Worm (Caenorhabditis elegans) whole organism, young adult: ENCODE data around the gene K06H7.1.

ENCODE experiments used
- B0261.1 ChIP-seq: sonication (generic microtip); optimal IDR thresholded peaks from 2 replicates; lab custom pipeline; 2016; ENCODE audit warnings: mild to moderate bottlenecking, missing genetic modification characterization, moderate library complexity, missing compliant biosample characterization
- B0336.3 ChIP-seq: fragments of 200-800 bp; sonication (Bioruptor generic); IDR thresholded peaks from 2 replicates; pipeline ENCODE4 v1.3.6; 2022; ENCODE audit warnings: missing genetic modification characterization, missing compliant biosample characterization
- C06A6.2 ChIP-seq: fragments of 200-800 bp; sonication (Bioruptor generic); conservative IDR thresholded peaks from 2 replicates; pipeline ENCODE4 v1.3.6; 2022; ENCODE audit warnings: missing genetic modification characterization, missing compliant biosample characterization
- C17E4.6 ChIP-seq: fragments of 200-800 bp; sonication (Bioruptor generic); IDR thresholded peaks from 2 replicates; pipeline ENCODE4 v1.3.6; 2022; ENCODE audit warnings: missing genetic modification reagents, missing genetic modification characterization, missing compliant biosample characterization
- D2030.7 ChIP-seq: fragments of 200-800 bp; sonication (Bioruptor generic); IDR thresholded peaks from 2 replicates; pipeline ENCODE4 v1.3.6; 2022; ENCODE audit warnings: missing genetic modification reagents, missing genetic modification characterization, missing compliant biosample characterization
- F22D6.2 ChIP-seq: sonication (generic microtip); optimal IDR thresholded peaks from 2 replicates; lab custom pipeline; 2016; ENCODE audit warnings: mild to moderate bottlenecking, missing genetic modification characterization, missing compliant biosample characterization
- F23B12.7 ChIP-seq: sonication (generic microtip); optimal IDR thresholded peaks from 2 replicates; lab custom pipeline; 2017; ENCODE audit warnings: missing genetic modification characterization, mild to moderate bottlenecking, missing compliant biosample characterization, antibody characterized with exemption, moderate library complexity; ENCODE audit not compliant: insufficient read depth
- F55B11.4 ChIP-seq: sonication (generic microtip); optimal IDR thresholded peaks from 2 replicates; lab custom pipeline; 2016; ENCODE audit warnings: missing compliant biosample characterization, missing genetic modification characterization, borderline replicate concordance; ENCODE audit not compliant: insufficient read depth
- F57A8.1 ChIP-seq: fragments of 200-800 bp; sonication (Bioruptor generic); optimal IDR thresholded peaks from 2 replicates; lab custom pipeline; 2018; ENCODE audit warnings: mild to moderate bottlenecking, missing genetic modification characterization, moderate library complexity, missing compliant biosample characterization
- K12H6.12 ChIP-seq: fragments of 200-800 bp; sonication (Bioruptor generic); optimal IDR thresholded peaks from 2 replicates; lab custom pipeline; 2018; ENCODE audit warnings: mild to moderate bottlenecking, missing genetic modification characterization, missing compliant biosample characterization
- Y53F4B.3 ChIP-seq: fragments of 200-800 bp; sonication (Bioruptor generic); IDR thresholded peaks from 2 replicates; pipeline ENCODE4 v1.3.6; 2022; ENCODE audit warnings: missing genetic modification reagents, missing genetic modification characterization, missing compliant biosample characterization
- Y79H2A.3 ChIP-seq: fragments of 200-800 bp; sonication (Bioruptor generic); conservative IDR thresholded peaks from 2 replicates; pipeline ENCODE4 v1.3.6; 2022; ENCODE audit warnings: missing genetic modification reagents, missing genetic modification characterization, missing compliant biosample characterization
- ZK185.1 ChIP-seq: sonication (generic microtip); optimal IDR thresholded peaks from 2 replicates; lab custom pipeline; 2016; ENCODE audit warnings: mild to moderate bottlenecking, missing genetic modification characterization, missing compliant biosample characterization; ENCODE audit not compliant: poor library complexity, severe bottlenecking
- akir-1 ChIP-seq: fragments of 200-800 bp; sonication (Bioruptor generic); optimal IDR thresholded peaks from 2 replicates; lab custom pipeline; 2018; ENCODE audit warnings: mild to moderate bottlenecking, missing genetic modification characterization, moderate library complexity, missing compliant biosample characterization
- aptf-2 ChIP-seq: fragments of 200-800 bp; sonication (Bioruptor generic); conservative IDR thresholded peaks from 2 replicates; pipeline ENCODE4 v1.3.6; 2022; ENCODE audit warnings: missing genetic modification reagents, missing genetic modification characterization, missing compliant biosample characterization
- attf-3 ChIP-seq: fragments of 200-800 bp; sonication (Bioruptor generic); conservative IDR thresholded peaks from 2 replicates; pipeline ENCODE4 v1.3.6; 2022; ENCODE audit warnings: missing genetic modification reagents, missing genetic modification characterization, missing compliant biosample characterization
- bed-2 ChIP-seq: fragments of 200-800 bp; sonication (Bioruptor generic); IDR thresholded peaks from 2 replicates; pipeline ENCODE4 v1.3.6; 2022; ENCODE audit warnings: missing genetic modification reagents, missing genetic modification characterization, missing compliant biosample characterization
- ccch-3 ChIP-seq: fragments of 200-800 bp; sonication (Bioruptor generic); optimal IDR thresholded peaks from 2 replicates; lab custom pipeline; 2018; ENCODE audit warnings: mild to moderate bottlenecking, missing genetic modification characterization, missing compliant biosample characterization
- ceh-100 ChIP-seq: fragments of 200-800 bp; sonication (Bioruptor generic); IDR thresholded peaks from 2 replicates; pipeline ENCODE4 v1.3.6; 2022; ENCODE audit warnings: missing genetic modification reagents, missing genetic modification characterization, missing compliant biosample characterization
- ceh-79 ChIP-seq: sonication (generic microtip); optimal IDR thresholded peaks from 2 replicates; lab custom pipeline; 2017; ENCODE audit warnings: mild to moderate bottlenecking, missing genetic modification characterization, missing compliant biosample characterization
- ceh-91 ChIP-seq: fragments of 200-800 bp; sonication (Bioruptor generic); IDR thresholded peaks from 2 replicates; pipeline ENCODE4 v1.3.6; 2022; ENCODE audit warnings: missing genetic modification reagents, missing genetic modification characterization, missing compliant biosample characterization
- egl-44 ChIP-seq: fragments of 200-800 bp; sonication (Bioruptor generic); IDR thresholded peaks from 2 replicates; pipeline ENCODE4 v1.3.6; 2022; ENCODE audit warnings: missing genetic modification reagents, missing genetic modification characterization, missing compliant biosample characterization
- ekl-4 ChIP-seq: fragments of 200-800 bp; sonication (Bioruptor generic); IDR thresholded peaks from 2 replicates; pipeline ENCODE4 v1.3.6; 2022; ENCODE audit warnings: missing genetic modification reagents, missing genetic modification characterization, missing compliant biosample characterization
- gei-17 ChIP-seq: fragments of 200-800 bp; sonication (Bioruptor generic); optimal IDR thresholded peaks from 2 replicates; lab custom pipeline; 2018; ENCODE audit warnings: mild to moderate bottlenecking, missing genetic modification characterization, missing compliant biosample characterization
- hlh-12 ChIP-seq: sonication (generic microtip); optimal IDR thresholded peaks from 2 replicates; lab custom pipeline; 2016; ENCODE audit warnings: missing genetic modification characterization, missing compliant biosample characterization
- let-607 ChIP-seq, 2 experiments: fragments of 200-800 bp in 1 of 2; sonication (Bioruptor generic) in 1 of 2; sonication (generic microtip) in 1 of 2; optimal IDR thresholded peaks; 2 replicates each; lab custom pipeline; 2016 to 2018; ENCODE audit warnings: mild to moderate bottlenecking in 2 of 2, missing compliant biosample characterization in 2 of 2, missing genetic modification characterization in 2 of 2, moderate library complexity in 2 of 2, missing genotype in 1 of 2
- lin-35 ChIP-seq, 3 experiments: fragments of 150-350 bp in 2 of 3; sonication (generic microtip) in 1 of 3; optimal IDR thresholded peaks; 2 replicates each; lab custom pipeline; 2014 to 2018; ENCODE audit warnings: missing biosample characterization in 3 of 3, missing genetic modification characterization in 3 of 3, missing genetic modification reagents in 3 of 3
- lsl-1 ChIP-seq: fragments of 200-800 bp; sonication (Bioruptor generic); optimal IDR thresholded peaks from 2 replicates; lab custom pipeline; 2018; ENCODE audit warnings: mild to moderate bottlenecking, missing genetic modification characterization, moderate library complexity, missing compliant biosample characterization
- madf-6 ChIP-seq: fragments of 200-800 bp; sonication (Bioruptor generic); IDR thresholded peaks from 2 replicates; pipeline ENCODE4 v1.3.6; 2022; ENCODE audit warnings: missing genetic modification reagents, missing genetic modification characterization, missing compliant biosample characterization
- madf-8 ChIP-seq: fragments of 200-800 bp; sonication (Bioruptor generic); conservative IDR thresholded peaks from 2 replicates; pipeline ENCODE4 v1.3.6; 2022; ENCODE audit warnings: missing genetic modification reagents, missing genetic modification characterization, missing compliant biosample characterization
- nfyb-1 ChIP-seq: fragments of 200-800 bp; sonication (Bioruptor generic); IDR thresholded peaks from 2 replicates; pipeline ENCODE4 v1.3.6; 2022; ENCODE audit warnings: missing genetic modification reagents, missing genetic modification characterization, missing compliant biosample characterization
- nhr-120 ChIP-seq: fragments of 200-800 bp; sonication (Bioruptor generic); IDR thresholded peaks from 2 replicates; pipeline ENCODE4 v1.3.6; 2022; ENCODE audit warnings: missing genetic modification characterization, missing compliant biosample characterization
- nhr-90 ChIP-seq: sonication (generic microtip); optimal IDR thresholded peaks from 2 replicates; lab custom pipeline; 2016; ENCODE audit warnings: missing genotype, mild to moderate bottlenecking, missing genetic modification characterization, missing compliant biosample characterization
- repo-1 ChIP-seq: sonication (generic microtip); optimal IDR thresholded peaks from 2 replicates; lab custom pipeline; 2017; ENCODE audit warnings: mild to moderate bottlenecking, missing genetic modification characterization, missing compliant biosample characterization
- rpc-1 ChIP-seq, 2 experiments: fragments of 150-350 bp in 1 of 2; sonication (generic microtip) in 1 of 2; optimal IDR thresholded peaks; 2 replicates each; lab custom pipeline; 2014 to 2018; ENCODE audit warnings: missing biosample characterization in 1 of 2, missing genetic modification characterization in 1 of 2, missing genetic modification reagents in 1 of 2, missing genotype in 1 of 2
- snpc-3.4 ChIP-seq: sonication (generic microtip); optimal IDR thresholded peaks from 2 replicates; lab custom pipeline; 2017; ENCODE audit warnings: missing genetic modification characterization, mild to moderate bottlenecking, missing compliant biosample characterization, antibody characterized with exemption, moderate library complexity, missing genotype, missing genetic modification reagents
- ztf-28 ChIP-seq: fragments of 200-800 bp; sonication (Bioruptor generic); IDR thresholded peaks from 2 replicates; pipeline ENCODE4 v1.3.6; 2022; ENCODE audit warnings: missing genetic modification reagents, missing genetic modification characterization, missing compliant biosample characterization

The K06H7.1 gene

ce11 chrIII:8106476-8106875, 7.4 kb downstream of the K06H7.1 start (continued):
- TF ChIP-seq egl-44, result no peak
- TF ChIP-seq C17E4.6 (GFP tag; lab: Robert Waterston, UW), result no peak
- TF ChIP-seq D2030.7, result peak; percentile 45; the same call in 1 of the 2 replicates
- peak; percentile 71 for TF ChIP-seq rpc-1 (optimal IDR thresholded peaks at IDR 0.05; lab: Kevin White, UChicago)
- TF ChIP-seq rpc-1 (tag; optimal IDR thresholded peaks at IDR 0.05; lab: Kevin White, UChicago), result peak; percentile 82
- no peak for TF ChIP-seq Y53F4B.3 (GFP tag; lab: Robert Waterston, UW)
- TF ChIP-seq gei-17 (GFP tag; lab: Kevin White, UChicago), result no peak
- TF ChIP-seq aptf-2 (GFP tag; lab: Robert Waterston, UW), result 0 out of 2 replicates have a peak, but pooled peaks have one; percentile 33
- no peak for TF ChIP-seq nhr-120
- TF ChIP-seq F23B12.7 (tag; lab: Kevin White, UChicago), result peak; percentile 43
- no peak for TF ChIP-seq ccch-3 (GFP tag; lab: Kevin White, UChicago)
- no peak for TF ChIP-seq K12H6.12 (tag; lab: Kevin White, UChicago)
- peak; percentile 7 for TF ChIP-seq lsl-1 (GFP tag; lab: Kevin White, UChicago)
- TF ChIP-seq madf-8, result no peak
- no peak for TF ChIP-seq Y79H2A.3 (GFP tag; lab: Robert Waterston, UW)
- peak; percentile 81 for TF ChIP-seq B0261.1 (tag; lab: Kevin White, UChicago)
- no peak for TF ChIP-seq F57A8.1 (GFP tag; lab: Kevin White, UChicago)
- no peak for TF ChIP-seq hlh-12 (tag; lab: Kevin White, UChicago)
- TF ChIP-seq C06A6.2 (GFP tag; lab: Robert Waterston, UW), result no peak
- TF ChIP-seq nhr-90, result peak; percentile 67
- no peak for TF ChIP-seq F22D6.2 (tag; lab: Kevin White, UChicago)
- no peak for TF ChIP-seq let-607 (tag; optimal IDR thresholded peaks at IDR 0.05; lab: Kevin White, UChicago)
- no peak for TF ChIP-seq ekl-4
- no peak; the same call in 1 of the 2 replicates for TF ChIP-seq ceh-100 (GFP tag; lab: Robert Waterston, UW)
- peak; percentile 74; the same call in 1 of the 2 replicates for TF ChIP-seq ztf-28 (GFP tag; lab: Robert Waterston, UW)
- peak; percentile 65; the same call in 1 of the 2 replicates for TF ChIP-seq nfyb-1
- TF ChIP-seq F55B11.4 (tag; lab: Kevin White, UChicago), result no peak
- TF ChIP-seq ceh-91, result no peak
- TF ChIP-seq lin-35 (GFP tag; optimal IDR thresholded peaks at IDR 0.05; lab: Kevin White, UChicago), result no peak
- TF ChIP-seq B0336.3 (GFP tag; lab: Robert Waterston, UW), result no peak
- no peak for TF ChIP-seq akir-1 (GFP tag; lab: Kevin White, UChicago)
- TF ChIP-seq bed-2 (GFP tag; lab: Robert Waterston, UW), result no peak
- TF ChIP-seq ceh-79 (tag; lab: Kevin White, UChicago), result no peak
- TF ChIP-seq snpc-3.4 (tag; lab: Kevin White, UChicago), result peak; percentile 28

- no peak for TF ChIP-seq madf-6
- no peak for TF ChIP-seq akir-1 (GFP tag; lab: Kevin White, UChicago)
- no peak for TF ChIP-seq B0261.1 (tag; lab: Kevin White, UChicago)
- no peak for TF ChIP-seq ZK185.1 (tag; lab: Kevin White, UChicago)
- TF ChIP-seq attf-3 (GFP tag; lab: Robert Waterston, UW), result no peak
- TF ChIP-seq repo-1 (tag; lab: Kevin White, UChicago), result no peak
These were observed 9.4 kb downstream of the K06H7.1 start, which contains the start of gene C14B9.3 for ce11 chrIII:8108490-8108889. C14B9.3 (plus strand) TSS chrIII:8108790.
